Worm (Caenorhabditis elegans) whole organism, mixed stage, embryonic: ENCODE results near the gene gars-1.
A peak's percentile ranks its signal among the peaks of the same experiment; 100 is the strongest.

Experiments used
- M03D4.4 ChIP-seq: sonication (generic microtip); optimal IDR thresholded peaks from 2 replicates; lab custom pipeline; 2017; ENCODE audit warnings: mild to moderate bottlenecking, missing genetic modification characterization, missing compliant biosample characterization
- bed-3 ChIP-seq: fragments of 200-800 bp; sonication (Bioruptor generic); optimal IDR thresholded peaks from 3 replicates; lab custom pipeline; 2018; ENCODE audit warnings: mild to moderate bottlenecking, missing genetic modification characterization, moderate library complexity, missing compliant biosample characterization
- ceh-39 ChIP-seq: fragments of 150-350 bp; optimal IDR thresholded peaks from 2 replicates; lab custom pipeline; 2014; ENCODE audit warnings: missing biosample characterization, missing genetic modification characterization
- ceh-43 ChIP-seq: fragments of 200-800 bp; sonication (Bioruptor generic); optimal IDR thresholded peaks from 2 replicates; lab custom pipeline; 2018; ENCODE audit warnings: mild to moderate bottlenecking, missing genetic modification characterization, moderate library complexity, missing compliant biosample characterization
- ces-1 ChIP-seq: fragments of 150-350 bp; optimal IDR thresholded peaks from 2 replicates; lab custom pipeline; 2014; ENCODE audit warnings: missing biosample characterization, missing genetic modification reagents, missing genetic modification characterization
- cnd-1 ChIP-seq: fragments of 200-800 bp; sonication (Bioruptor generic); optimal IDR thresholded peaks from 2 replicates; lab custom pipeline; 2018; ENCODE audit warnings: mild to moderate bottlenecking, missing genetic modification characterization, missing compliant biosample characterization
- drap-1 ChIP-seq: fragments of 200-800 bp; sonication (Bioruptor generic); optimal IDR thresholded peaks from 3 replicates; lab custom pipeline; 2018; ENCODE audit warnings: mild to moderate bottlenecking, missing genetic modification characterization, missing compliant biosample characterization
- elt-3 ChIP-seq: fragments of 150-350 bp; optimal IDR thresholded peaks from 2 replicates; lab custom pipeline; 2014; ENCODE audit warnings: missing biosample characterization, missing genetic modification characterization
- ham-2 ChIP-seq: fragments of 200-800 bp; sonication (Bioruptor generic); optimal IDR thresholded peaks from 2 replicates; lab custom pipeline; 2018; ENCODE audit warnings: mild to moderate bottlenecking, missing genetic modification characterization, missing compliant biosample characterization
- lin-13 ChIP-seq: fragments of 150-350 bp; optimal IDR thresholded peaks from 2 replicates; lab custom pipeline; 2014; ENCODE audit warnings: missing biosample characterization, missing genetic modification characterization
- lin-32 ChIP-seq: fragments of 200-800 bp; sonication (Bioruptor generic); optimal IDR thresholded peaks from 2 replicates; lab custom pipeline; 2018; ENCODE audit warnings: mild to moderate bottlenecking, missing genetic modification characterization, missing compliant biosample characterization
- mab-5 ChIP-seq: fragments of 150-350 bp; optimal IDR thresholded peaks from 2 replicates; lab custom pipeline; 2014; ENCODE audit warnings: missing biosample characterization, missing genetic modification characterization
- mls-2 ChIP-seq: sonication (generic microtip); optimal IDR thresholded peaks from 2 replicates; lab custom pipeline; 2016; ENCODE audit warnings: mild to moderate bottlenecking, missing genetic modification characterization, moderate library complexity, missing compliant biosample characterization
- nhr-12 ChIP-seq: fragments of 150-350 bp; optimal IDR thresholded peaks from 2 replicates; lab custom pipeline; 2014; ENCODE audit warnings: missing biosample characterization, missing genetic modification characterization
- nhr-2 ChIP-seq: fragments of 150-350 bp; optimal IDR thresholded peaks from 2 replicates; lab custom pipeline; 2014; ENCODE audit warnings: missing biosample characterization, missing genetic modification characterization
- nhr-237 ChIP-seq: fragments of 150-350 bp; optimal IDR thresholded peaks from 2 replicates; lab custom pipeline; 2014; ENCODE audit warnings: missing biosample characterization, missing genetic modification characterization
- nhr-28 ChIP-seq: fragments of 150-350 bp; optimal IDR thresholded peaks from 2 replicates; lab custom pipeline; 2014; ENCODE audit warnings: missing biosample characterization, missing genetic modification characterization
- nhr-76 ChIP-seq: sonication (generic microtip); optimal IDR thresholded peaks from 2 replicates; lab custom pipeline; 2017; ENCODE audit warnings: missing biosample characterization, missing genetic modification characterization
- pha-4 ChIP-seq: fragments of 150-350 bp; optimal IDR thresholded peaks from 2 replicates; lab custom pipeline; 2018; ENCODE audit warnings: missing biosample characterization, missing genetic modification reagents, missing genetic modification characterization
- sem-2 ChIP-seq: fragments of 200-800 bp; sonication (Bioruptor generic); optimal IDR thresholded peaks from 2 replicates; lab custom pipeline; 2018; ENCODE audit warnings: mild to moderate bottlenecking, missing genetic modification characterization, missing compliant biosample characterization
- snpc-4 ChIP-seq: fragments of 150-350 bp; optimal IDR thresholded peaks from 2 replicates; lab custom pipeline; 2014; ENCODE audit warnings: missing biosample characterization, missing genetic modification characterization
- sptf-1 ChIP-seq: sonication (generic microtip); optimal IDR thresholded peaks from 2 replicates; lab custom pipeline; 2017; ENCODE audit warnings: mild to moderate bottlenecking, missing genetic modification characterization, moderate library complexity, missing compliant biosample characterization
- tbx-8 ChIP-seq: fragments of 200-800 bp; sonication (Bioruptor generic); optimal IDR thresholded peaks from 2 replicates; lab custom pipeline; 2018; ENCODE audit warnings: mild to moderate bottlenecking, missing genetic modification characterization, moderate library complexity, missing compliant biosample characterization
- unc-120 ChIP-seq: sonication (generic microtip); optimal IDR thresholded peaks from 2 replicates; lab custom pipeline; 2017; ENCODE audit warnings: missing genetic modification characterization, missing compliant biosample characterization; ENCODE audit not compliant: poor library complexity, severe bottlenecking
- unc-39 ChIP-seq: fragments of 150-350 bp; optimal IDR thresholded peaks from 2 replicates; lab custom pipeline; 2014; ENCODE audit warnings: missing biosample characterization, missing genetic modification characterization
- unc-62 ChIP-seq: fragments of 150-350 bp; optimal IDR thresholded peaks from 2 replicates; lab custom pipeline; 2014; ENCODE audit warnings: missing biosample characterization, missing genetic modification reagents, missing genetic modification characterization
- zip-8 ChIP-seq: fragments of 150-350 bp; optimal IDR thresholded peaks from 2 replicates; lab custom pipeline; 2014; ENCODE audit warnings: missing biosample characterization, missing genetic modification characterization

gars-1 gene

DNA sequence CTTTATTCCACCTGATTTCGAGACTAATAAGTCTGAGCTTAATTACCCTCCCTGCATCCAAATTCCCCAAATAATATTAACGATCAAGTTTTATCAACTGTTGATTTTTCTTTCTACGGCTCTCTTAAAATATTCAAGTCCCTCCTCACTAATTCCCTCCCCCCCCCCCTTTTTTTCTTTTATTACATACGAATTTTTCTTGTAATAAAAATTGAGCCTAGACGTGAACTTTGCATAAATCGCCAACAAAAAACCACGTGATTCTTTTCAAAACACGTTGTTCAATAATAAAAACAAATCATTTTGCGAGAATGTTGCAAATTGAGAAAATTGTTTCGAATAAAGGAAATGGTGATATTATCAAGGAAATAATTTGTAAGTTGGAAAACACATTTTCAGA lies 25.0 kb upstream of the gars-1 start, which contains the start of gene K10D2.8:
K10D2.8 (plus strand) TSS at position 301 of the 400 bp plus-strand sequence.
- no peak for TF ChIP-seq nhr-76
- no peak for TF ChIP-seq lin-32 (GFP tag; lab: Kevin White, UChicago)
- TF ChIP-seq, all 35 proteins: peak for 0

DNA sequence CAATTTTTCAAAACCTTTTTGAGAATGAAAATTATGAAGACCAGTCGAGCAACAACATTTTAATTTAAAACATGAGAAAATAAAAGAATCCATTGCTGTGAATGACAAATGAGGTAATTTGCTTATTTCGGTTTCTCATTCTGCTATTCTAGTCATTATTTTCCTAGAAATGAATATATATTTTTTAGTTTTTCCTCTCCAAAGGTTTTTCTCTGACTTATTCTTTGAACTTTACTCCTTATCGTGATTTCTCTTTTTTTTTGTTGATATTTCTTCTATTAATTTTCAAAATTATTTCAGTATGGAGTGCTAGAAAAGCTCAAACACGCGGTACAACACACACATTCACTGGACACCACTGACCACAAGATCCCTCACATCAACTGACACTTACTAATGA lies 22.2 kb upstream of the gars-1 start, which contains the start of gene pup-2:
pup-2 (plus strand) TSS at position 301 of the 400 bp plus-strand sequence.
- no peak for TF ChIP-seq bed-3 (GFP tag; lab: Kevin White, UChicago)
- no peak for TF ChIP-seq sem-2 (GFP tag; lab: Kevin White, UChicago)
- TF ChIP-seq cnd-1 (tag; lab: Kevin White, UChicago): no peak
- TF ChIP-seq sptf-1: no peak
- TF ChIP-seq nhr-12 (tag; lab: Kevin White, UChicago): no peak
- TF ChIP-seq ceh-39 (tag; lab: Kevin White, UChicago): no peak
- no peak for TF ChIP-seq snpc-4 (tag; lab: Kevin White, UChicago)
- TF ChIP-seq unc-39 (tag; lab: Kevin White, UChicago): no peak

DNA sequence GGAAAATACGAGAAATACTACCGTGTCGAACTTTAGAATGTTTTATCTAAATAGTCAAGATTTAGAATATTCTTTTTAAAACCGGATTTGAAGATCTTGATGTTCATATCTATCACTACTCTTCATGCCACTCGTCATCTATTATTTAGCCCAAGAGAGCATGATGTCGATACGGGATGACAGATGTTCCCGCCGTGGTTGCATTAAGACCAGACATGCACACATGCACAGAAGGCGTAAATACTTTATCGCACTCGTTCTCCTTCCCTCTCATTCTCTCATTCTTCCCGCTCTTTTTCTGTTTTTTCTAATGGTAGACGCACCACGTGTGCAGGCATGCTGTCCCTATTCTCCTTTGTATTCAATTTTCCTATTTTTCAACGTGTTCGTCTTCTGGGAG lies 19.9 kb upstream of the gars-1 start:
- TF ChIP-seq cnd-1 (tag; lab: Kevin White, UChicago): peak; percentile 85
- no peak for TF ChIP-seq ceh-39 (tag; lab: Kevin White, UChicago)
- peak; percentile 89 for TF ChIP-seq lin-32 (GFP tag; lab: Kevin White, UChicago)
- peak; percentile 1 for TF ChIP-seq unc-62 (GFP tag; lab: Kevin White, UChicago)
- TF ChIP-seq ces-1 (GFP tag; lab: Kevin White, UChicago): peak; percentile 62

DNA sequence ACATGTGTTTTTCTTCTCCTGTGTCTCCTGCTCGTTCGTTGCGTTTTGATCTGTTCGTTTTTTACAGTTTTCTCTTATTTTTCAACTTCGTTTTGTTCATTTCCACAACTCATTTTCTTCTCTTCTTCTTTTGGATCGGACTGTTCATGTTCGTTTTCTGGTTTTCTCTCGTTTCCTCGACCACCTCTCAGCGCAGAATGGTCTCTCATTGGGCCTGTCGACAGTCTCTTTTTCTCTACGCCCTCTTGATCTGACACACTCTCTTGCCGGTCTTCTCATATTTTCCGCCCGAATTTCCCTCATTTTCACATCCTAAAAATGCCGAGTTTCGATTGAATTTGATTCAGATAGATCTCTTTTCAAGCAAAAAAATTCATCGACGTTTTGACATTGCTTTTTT lies 18.2 kb upstream of the gars-1 start:
- no peak for TF ChIP-seq sptf-1
- no peak for TF ChIP-seq tbx-8
- TF ChIP-seq ces-1 (GFP tag; lab: Kevin White, UChicago): no peak
- TF ChIP-seq mls-2 (tag; lab: Kevin White, UChicago): no peak
- no peak for TF ChIP-seq unc-62 (GFP tag; lab: Kevin White, UChicago)

DNA sequence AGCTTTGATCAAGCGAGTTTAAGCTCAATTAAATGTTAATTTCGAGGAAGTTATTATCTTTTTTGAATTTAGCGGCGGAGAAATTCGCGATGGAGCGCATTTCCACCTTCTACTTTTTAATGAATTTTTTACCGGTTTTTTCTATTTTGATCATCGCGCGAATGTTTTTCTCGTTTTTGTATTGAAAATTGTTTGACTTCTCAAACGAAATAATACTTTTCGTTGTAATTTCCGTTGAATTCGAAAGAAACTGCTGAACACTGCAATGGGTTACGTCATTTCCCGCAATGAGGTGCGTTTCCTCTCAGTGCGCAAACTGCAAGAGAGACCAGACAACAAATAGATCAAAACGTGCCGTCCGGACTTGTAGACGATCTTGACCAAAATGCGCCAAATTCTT lies 17.8 kb upstream of the gars-1 start:
- TF ChIP-seq unc-62 (GFP tag; lab: Kevin White, UChicago) (no peak), zip-8 (tag; lab: Kevin White, UChicago) (peak; percentile 42)

DNA sequence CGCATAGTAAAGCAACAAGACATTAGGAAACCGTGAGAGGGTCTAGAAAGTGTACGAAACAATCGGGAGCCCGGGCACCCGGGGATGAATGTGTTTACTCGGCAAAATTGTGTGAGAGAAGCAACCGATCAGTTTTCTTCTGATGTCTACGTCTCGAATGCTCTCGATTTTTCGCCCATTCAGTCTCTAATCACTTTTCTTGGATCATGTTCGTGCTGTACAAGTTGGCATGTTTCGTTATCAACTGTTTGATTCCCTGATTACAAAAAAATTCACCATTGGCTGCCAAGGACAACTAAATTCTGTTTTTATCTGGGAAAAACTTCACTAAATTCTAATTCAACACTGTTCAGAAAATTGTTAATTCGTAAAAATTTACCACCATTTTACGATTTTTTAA lies 17.2 kb upstream of the gars-1 start:
- TF ChIP-seq cnd-1 (tag; lab: Kevin White, UChicago) (no peak), unc-120 (peak; percentile 31)

DNA sequence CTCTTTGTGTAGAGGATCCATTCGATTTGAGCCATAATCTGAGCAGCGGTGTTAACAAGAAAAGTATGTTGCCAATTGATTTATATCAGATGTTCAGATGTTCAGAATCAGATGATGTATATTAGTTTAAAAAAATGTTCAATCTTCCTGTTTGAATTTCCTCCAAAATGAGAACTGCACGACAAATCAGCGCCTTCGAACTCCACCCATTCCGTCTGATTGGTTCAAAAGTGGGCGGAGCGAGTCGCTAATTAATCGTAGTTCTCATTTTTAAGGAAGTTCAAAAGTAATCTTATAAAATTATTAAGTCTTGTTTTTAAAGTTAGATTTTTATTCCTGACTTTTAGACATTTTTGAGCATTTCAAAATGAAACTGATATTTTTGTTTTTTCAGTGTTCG lies 15.7 kb upstream of the gars-1 start:
- TF ChIP-seq unc-39 (tag; lab: Kevin White, UChicago) (no peak), M03D4.4 (tag; lab: Kevin White, UChicago) (no peak), pha-4 (tag; lab: Kevin White, UChicago) (no peak), zip-8 (tag; lab: Kevin White, UChicago) (no peak), cnd-1 (tag; lab: Kevin White, UChicago) (no peak), tbx-8 (no peak), sem-2 (GFP tag; lab: Kevin White, UChicago) (no peak), nhr-76 (no peak), lin-13 (tag; lab: Kevin White, UChicago) (no peak), mab-5 (tag; lab: Kevin White, UChicago) (no peak)

DNA sequence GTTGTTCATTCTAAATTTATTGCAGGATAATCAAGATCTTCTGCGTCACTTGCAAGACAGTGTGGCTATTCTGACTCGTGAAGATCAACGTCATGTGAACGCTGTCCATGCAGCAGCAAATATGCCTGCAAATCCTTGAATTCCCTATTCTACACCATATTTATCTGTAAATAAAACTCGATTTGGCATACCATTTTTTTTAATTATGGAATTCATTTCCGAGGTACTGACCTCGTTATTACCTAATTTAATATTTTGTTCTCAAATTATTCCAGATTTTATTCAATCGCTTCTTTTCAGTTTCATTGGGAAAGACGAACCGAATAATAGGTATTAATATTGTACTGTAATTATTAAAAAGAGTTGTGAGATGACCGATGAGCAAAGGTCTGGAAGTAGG lies 10.2 kb upstream of the gars-1 start, which contains the start of gene cid-1:
cid-1 (plus strand) TSS at position 301 of the 400 bp plus-strand sequence.
- TF ChIP-seq elt-3: no peak
- no peak for TF ChIP-seq M03D4.4 (tag; lab: Kevin White, UChicago)
- TF ChIP-seq nhr-12 (tag; lab: Kevin White, UChicago): no peak
- no peak for TF ChIP-seq nhr-28 (tag; lab: Kevin White, UChicago)
- TF ChIP-seq ceh-43 (GFP tag; lab: Kevin White, UChicago): no peak
- TF ChIP-seq drap-1 (GFP tag; lab: Kevin White, UChicago): no peak
- TF ChIP-seq nhr-2 (tag; lab: Kevin White, UChicago): no peak
- no peak for TF ChIP-seq ham-2 (GFP tag; lab: Kevin White, UChicago)
- TF ChIP-seq sem-2 (GFP tag; lab: Kevin White, UChicago): no peak
- TF ChIP-seq nhr-237 (tag; lab: Kevin White, UChicago): no peak
- no peak for TF ChIP-seq lin-32 (GFP tag; lab: Kevin White, UChicago)
